Fruit fly (Drosophila melanogaster): ENCODE results near the gene CG6678.

CG6678 gene

DNA sequence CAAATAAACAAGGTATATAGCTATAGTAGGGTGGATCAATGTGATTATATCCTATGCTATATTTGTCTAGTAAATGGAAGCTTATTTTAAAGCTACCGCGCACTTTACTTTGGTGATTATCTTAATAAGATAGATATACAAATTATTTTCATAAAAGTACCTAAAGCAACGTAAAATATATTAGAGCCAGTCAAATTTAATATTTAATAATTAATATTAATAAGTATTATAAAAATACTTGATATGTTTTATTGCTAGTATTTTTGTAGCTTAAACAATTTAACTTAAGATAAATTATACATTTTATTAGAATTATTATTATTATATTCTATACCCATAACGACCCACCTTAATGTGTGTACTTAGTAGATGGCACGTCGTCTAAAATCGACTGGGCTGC lies 47.2 kb upstream of the CG6678 start (continued):
- TF ChIP-seq CG12769 (tag; optimal IDR thresholded peaks at IDR 0.05), result no peak
- no peak for TF ChIP-seq chn (GFP tag; optimal IDR thresholded peaks at IDR 0.05)
- TF ChIP-seq CG43689 (GFP tag; IDR thresholded peaks at IDR 0.05), result no peak
- no peak for TF ChIP-seq Bteb2 (GFP tag; optimal IDR thresholded peaks at IDR 0.05)
- TF ChIP-seq corto (GFP tag; optimal IDR thresholded peaks at IDR 0.05), result no peak
- no peak for TF ChIP-seq sr (GFP tag; IDR thresholded peaks at IDR 0.05)
- TF ChIP-seq CrebB (tag; optimal IDR thresholded peaks at IDR 0.05), result no peak
- no peak for TF ChIP-seq ash1 (GFP tag; optimal IDR thresholded peaks at IDR 0.05)
- TF ChIP-seq CG10321 (GFP tag; IDR thresholded peaks at IDR 0.05), result no peak
- TF ChIP-seq sug (tag; optimal IDR thresholded peaks at IDR 0.05), result no peak
- no peak for TF ChIP-seq CG2129 (GFP tag; IDR thresholded peaks at IDR 0.05; ENCODE audit: partially characterized antibody)
- TF ChIP-seq H15 (GFP tag; IDR thresholded peaks at IDR 0.05), result no peak
- no peak for TF ChIP-seq CG42726 (GFP tag; IDR thresholded peaks at IDR 0.05; ENCODE audit: partially characterized antibody)
- no peak for TF ChIP-seq hb (GFP tag; IDR thresholded peaks at IDR 0.05; ENCODE audit: partially characterized antibody)
- TF ChIP-seq CG2116 (GFP tag; optimal IDR thresholded peaks at IDR 0.05), result no peak
- no peak for TF ChIP-seq Lpt (GFP tag; optimal IDR thresholded peaks at IDR 0.05)
- TF ChIP-seq h (optimal IDR thresholded peaks at IDR 0.05), result no peak
- TF ChIP-seq trh (GFP tag; optimal IDR thresholded peaks at IDR 0.05), result no peak
- peak; percentile 46 for TF ChIP-seq nom (GFP tag; optimal IDR thresholded peaks at IDR 0.05)
- TF ChIP-seq CG14667 (GFP tag; IDR thresholded peaks at IDR 0.05), result no peak
- no peak for TF ChIP-seq CG3838 (GFP tag; optimal IDR thresholded peaks at IDR 0.05)
- TF ChIP-seq Ets65A (GFP tag), result no peak
- no peak for TF ChIP-seq CG1647 (GFP tag; optimal IDR thresholded peaks at IDR 0.05)
- no peak for TF ChIP-seq nau (GFP tag; optimal IDR thresholded peaks at IDR 0.05)
- TF ChIP-seq Tbp (GFP tag; optimal IDR thresholded peaks at IDR 0.05), result no peak
- no peak for TF ChIP-seq CG12942 (GFP tag; optimal IDR thresholded peaks at IDR 0.05)
- TF ChIP-seq CG5953 (GFP tag; IDR thresholded peaks at IDR 0.05), result no peak
- no peak for TF ChIP-seq nerfin-1 (tag; optimal IDR thresholded peaks at IDR 0.05)
- TF ChIP-seq CG17829 (tag; optimal IDR thresholded peaks at IDR 0.05), result peak; percentile 35
- peak; percentile 34 for TF ChIP-seq CG1233 (GFP tag; optimal IDR thresholded peaks at IDR 0.05)
- no peak for TF ChIP-seq CG18476 (GFP tag; optimal IDR thresholded peaks at IDR 0.05)
- no peak for TF ChIP-seq her (GFP tag; optimal IDR thresholded peaks at IDR 0.05)
- TF ChIP-seq amos (GFP tag; IDR thresholded peaks at IDR 0.05; ENCODE audit: partially characterized antibody), result no peak
- TF ChIP-seq CG14050 (GFP tag; IDR thresholded peaks at IDR 0.05), result no peak
- no peak for TF ChIP-seq gce (GFP tag; IDR thresholded peaks at IDR 0.05)
- TF ChIP-seq stwl (tag; optimal IDR thresholded peaks at IDR 0.05), result no peak
- TF ChIP-seq CG7928 (GFP tag; optimal IDR thresholded peaks at IDR 0.05), result no peak
- TF ChIP-seq BtbVII (GFP tag; optimal IDR thresholded peaks at IDR 0.05), result peak; percentile 33
- no peak for TF ChIP-seq fd64A (GFP tag; optimal IDR thresholded peaks at IDR 0.05)
- TF ChIP-seq Atf6 (GFP tag; IDR thresholded peaks at IDR 0.05), result no peak
- no peak for TF ChIP-seq CG16815 (GFP tag; optimal IDR thresholded peaks at IDR 0.05)
- TF ChIP-seq MTF-1 (GFP tag; optimal IDR thresholded peaks at IDR 0.05; ENCODE audit: borderline replicate concordance), result no peak
- TF ChIP-seq chif (GFP tag; optimal IDR thresholded peaks at IDR 0.05), result no peak
- no peak for TF ChIP-seq Doc3 (GFP tag; IDR thresholded peaks at IDR 0.05; ENCODE audit: partially characterized antibody)
- TF ChIP-seq Sox100B (GFP tag; optimal IDR thresholded peaks at IDR 0.05), result peak; percentile 65
- no peak for TF ChIP-seq CG2120 (GFP tag; optimal IDR thresholded peaks at IDR 0.05)
- TF ChIP-seq Eip74EF (GFP tag; optimal IDR thresholded peaks at IDR 0.05), result no peak
- TF ChIP-seq unc-4 (GFP tag; IDR thresholded peaks at IDR 0.05; ENCODE audit: partially characterized antibody), result no peak
- TF ChIP-seq Ets97D (GFP tag; optimal IDR thresholded peaks at IDR 0.05), result no peak
- no peak for TF ChIP-seq Spps (tag; optimal IDR thresholded peaks at IDR 0.05)
- TF ChIP-seq MBD-R2 (GFP tag; IDR thresholded peaks at IDR 0.05), result no peak
- no peak for TF ChIP-seq slbo (GFP tag; IDR thresholded peaks at IDR 0.05)
